Worm (Caenorhabditis elegans) whole organism, L3 larva: Measurements from ENCODE around the gene Y56A3A.41.
"Not testable (repeated sequence)": the region's sequence is repeated elsewhere in the genome, so short reads cannot be mapped to it uniquely, and the experiment has no call there.

Experiments used
- aly-2 ChIP-seq: fragments of 150-350 bp; optimal IDR thresholded peaks from 2 replicates; lab custom pipeline; 2014; ENCODE audit warnings: missing biosample characterization, missing genetic modification characterization
- elt-2 ChIP-seq: sonication (generic microtip); optimal IDR thresholded peaks from 2 replicates; lab custom pipeline; 2016; ENCODE audit warnings: missing genetic modification reagents, mild to moderate bottlenecking, missing genetic modification characterization, missing compliant biosample characterization
- lin-39 ChIP-seq: fragments of 150-350 bp; optimal IDR thresholded peaks from 2 replicates; lab custom pipeline; 2018; ENCODE audit warnings: missing biosample characterization, missing genetic modification reagents, missing genetic modification characterization
- nhr-12 ChIP-seq: fragments of 150-350 bp; optimal IDR thresholded peaks from 2 replicates; lab custom pipeline; 2014; ENCODE audit warnings: missing biosample characterization, missing genetic modification characterization
- nhr-237 ChIP-seq: fragments of 150-350 bp; optimal IDR thresholded peaks from 2 replicates; lab custom pipeline; 2014; ENCODE audit warnings: missing biosample characterization, missing genetic modification characterization
- nhr-28 ChIP-seq: fragments of 150-350 bp; optimal IDR thresholded peaks from 2 replicates; lab custom pipeline; 2014; ENCODE audit warnings: missing biosample characterization, missing genetic modification characterization
- nhr-77 ChIP-seq: fragments of 150-350 bp; optimal IDR thresholded peaks from 2 replicates; lab custom pipeline; 2014; ENCODE audit warnings: missing biosample characterization, missing genetic modification characterization
- pha-4 ChIP-seq: fragments of 150-350 bp; optimal IDR thresholded peaks from 2 replicates; lab custom pipeline; 2014; ENCODE audit warnings: missing biosample characterization, missing genetic modification reagents, missing genetic modification characterization
- sea-2 ChIP-seq: fragments of 150-350 bp; sonication (generic microtip); optimal IDR thresholded peaks from 4 replicates; lab custom pipeline; 2014; ENCODE audit warnings: missing biosample characterization, missing genetic modification reagents, missing genetic modification characterization
- skn-1 ChIP-seq: fragments of 150-350 bp; optimal IDR thresholded peaks from 2 replicates; lab custom pipeline; 2014; ENCODE audit warnings: missing biosample characterization, missing genetic modification characterization
- unc-62 ChIP-seq: fragments of 150-350 bp; sonication (generic microtip); optimal IDR thresholded peaks from 4 replicates; lab custom pipeline; 2014; ENCODE audit warnings: missing biosample characterization, missing genetic modification reagents, missing genetic modification characterization
- ztf-4 ChIP-seq: fragments of 150-350 bp; optimal IDR thresholded peaks from 2 replicates; lab custom pipeline; 2014; ENCODE audit warnings: missing biosample characterization, missing genetic modification characterization

DNA sequence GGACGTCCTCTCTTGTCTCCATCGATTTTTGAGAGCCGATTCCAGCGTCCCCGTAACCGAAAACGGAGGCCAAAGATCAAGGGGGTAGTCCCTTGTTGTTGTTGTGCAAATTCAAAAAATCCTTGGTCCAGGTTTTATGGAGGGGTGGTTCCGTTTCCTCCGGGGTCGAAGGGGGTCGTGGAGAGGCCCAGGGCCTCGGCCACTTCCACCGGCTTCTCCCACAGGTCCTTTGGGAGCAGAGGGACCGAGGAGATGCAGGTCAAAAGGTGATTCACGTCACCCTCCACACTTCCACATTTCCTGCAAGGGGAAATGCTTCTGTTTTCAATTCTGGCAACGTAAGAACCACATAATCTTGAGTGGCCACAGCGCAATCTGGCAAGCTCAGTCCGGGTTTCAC, 9.1 kb downstream of the Y56A3A.41 start, which contains the start of gene fbxb-22:
- TF ChIP-seq nhr-237 (tag; lab: Kevin White, UChicago); nhr-28 (tag; lab: Kevin White, UChicago); nhr-12; lin-39 (tag; lab: Kevin White, UChicago); skn-1; nhr-77; ztf-4 (tag; lab: Kevin White, UChicago); aly-2; elt-2 (tag; lab: Kevin White, UChicago); pha-4 (tag; lab: Kevin White, UChicago); unc-62 (GFP tag; lab: Kevin White, UChicago); sea-2: not testable (repeated sequence)
